Worm (Caenorhabditis elegans) whole organism, L4 larva: ENCODE data around the gene gst-29.

Experiments used
- F26F4.8 ChIP-seq: fragments of 200-800 bp; sonication (Bioruptor generic); conservative IDR thresholded peaks from 2 replicates; pipeline ENCODE4 v1.3.6; 2022; ENCODE audit warnings: missing genetic modification characterization, missing compliant biosample characterization
- F44E2.7 ChIP-seq: fragments of 200-800 bp; sonication (Bioruptor generic); IDR thresholded peaks from 2 replicates; pipeline ENCODE4 v2.1.2; 2022; ENCODE audit warnings: missing genetic modification characterization, missing compliant biosample characterization
- F49E8.2 ChIP-seq: sonication (generic microtip); optimal IDR thresholded peaks from 2 replicates; lab custom pipeline; 2016; ENCODE audit warnings: missing compliant biosample characterization, mild to moderate bottlenecking, missing genetic modification characterization, borderline replicate concordance
- Y105C5A.15 ChIP-seq: fragments of 200-800 bp; sonication (Bioruptor generic); IDR thresholded peaks from 2 replicates; pipeline ENCODE4 v1.3.6; 2022; ENCODE audit warnings: missing genetic modification characterization, missing compliant biosample characterization
- Y48G9A.11 ChIP-seq: fragments of 200-800 bp; sonication (Bioruptor generic); IDR thresholded peaks from 2 replicates; pipeline ENCODE4 v1.3.6; 2022; ENCODE audit warnings: missing genetic modification reagents, missing genetic modification characterization, missing compliant biosample characterization
- Y75B8A.6 ChIP-seq: fragments of 200-800 bp; sonication (Bioruptor generic); IDR thresholded peaks from 2 replicates; pipeline ENCODE4 v1.3.6; 2022; ENCODE audit warnings: missing genetic modification reagents, missing genetic modification characterization, missing compliant biosample characterization
- ZK546.5 ChIP-seq, 2 experiments: sonication (generic microtip); optimal IDR thresholded peaks; 2 replicates each; lab custom pipeline; 2017; ENCODE audit warnings: missing biosample characterization in 2 of 2, missing genetic modification characterization in 2 of 2
- aha-1 ChIP-seq: fragments of 150-350 bp; peaks from one replicate; lab custom pipeline; 2014; ENCODE audit warnings: missing biosample characterization, missing genetic modification characterization
- ama-1 ChIP-seq: fragments of 150-350 bp; optimal IDR thresholded peaks from 2 replicates; lab custom pipeline; 2014; ENCODE audit warnings: inconsistent platforms, mixed read lengths
- arid-1 ChIP-seq: fragments of 200-800 bp; sonication (Bioruptor generic); conservative IDR thresholded peaks from 2 replicates; pipeline ENCODE4 v1.3.6; 2022; ENCODE audit warnings: missing genetic modification reagents, missing genetic modification characterization, missing compliant biosample characterization
- attf-4 ChIP-seq: sonication (generic microtip); optimal IDR thresholded peaks from 3 replicates; lab custom pipeline; 2017; ENCODE audit warnings: missing biosample characterization, missing genetic modification characterization
- ceh-28 ChIP-seq: fragments of 150-350 bp; optimal IDR thresholded peaks from 2 replicates; lab custom pipeline; 2014; ENCODE audit warnings: missing biosample characterization, missing genetic modification reagents, missing genetic modification characterization
- ceh-32 ChIP-seq: sonication (generic microtip); optimal IDR thresholded peaks from 2 replicates; lab custom pipeline; 2016; ENCODE audit warnings: mild to moderate bottlenecking, missing genetic modification characterization, missing compliant biosample characterization; ENCODE audit not compliant: poor library complexity
- ceh-62 ChIP-seq: sonication (generic microtip); optimal IDR thresholded peaks from 2 replicates; lab custom pipeline; 2017; ENCODE audit warnings: missing biosample characterization, missing genetic modification characterization
- cey-2 ChIP-seq: sonication (generic microtip); optimal IDR thresholded peaks from 3 replicates; lab custom pipeline; 2017; ENCODE audit warnings: missing genetic modification characterization, mild to moderate bottlenecking, missing compliant biosample characterization, antibody characterized with exemption, borderline replicate concordance; ENCODE audit not compliant: insufficient read depth
- dmd-6 ChIP-seq: fragments of 200-800 bp; sonication (Bioruptor generic); IDR thresholded peaks from 2 replicates; pipeline ENCODE4 v1.3.6; 2022; ENCODE audit warnings: missing genetic modification reagents, missing genetic modification characterization, missing compliant biosample characterization
- dmd-8 ChIP-seq: fragments of 200-800 bp; sonication (Bioruptor generic); IDR thresholded peaks from 2 replicates; pipeline ENCODE4 v1.3.6; 2022; ENCODE audit warnings: missing genetic modification characterization, missing compliant biosample characterization
- dmd-9 ChIP-seq: fragments of 200-800 bp; sonication (Bioruptor generic); IDR thresholded peaks from 2 replicates; pipeline ENCODE4 v1.3.6; 2022; ENCODE audit warnings: missing genetic modification reagents, missing genetic modification characterization, missing compliant biosample characterization
- dpl-1 ChIP-seq: fragments of 150-350 bp; optimal IDR thresholded peaks from 2 replicates; lab custom pipeline; 2014; ENCODE audit warnings: missing biosample characterization, missing genetic modification reagents, missing genetic modification characterization
- egl-27 ChIP-seq: sonication (generic microtip); optimal IDR thresholded peaks from 3 replicates; lab custom pipeline; 2017; ENCODE audit warnings: missing biosample characterization, missing genetic modification reagents, missing genetic modification characterization
- egl-43 ChIP-seq: fragments of 200-800 bp; sonication (Bioruptor generic); IDR thresholded peaks from 2 replicates; pipeline ENCODE4 v1.3.6; 2022; ENCODE audit warnings: missing genetic modification reagents, missing genetic modification characterization, missing compliant biosample characterization
- hlh-11 ChIP-seq: fragments of 200-800 bp; sonication (Bioruptor generic); optimal IDR thresholded peaks from 2 replicates; lab custom pipeline; 2018; ENCODE audit warnings: mild to moderate bottlenecking, missing genetic modification characterization, missing compliant biosample characterization
- hlh-30 ChIP-seq: sonication (generic microtip); optimal IDR thresholded peaks from 2 replicates; lab custom pipeline; 2017; ENCODE audit warnings: antibody characterized with exemption, mild to moderate bottlenecking, missing genetic modification characterization, missing compliant biosample characterization; ENCODE audit not compliant: insufficient read depth
- hmg-1.1 ChIP-seq: fragments of 200-800 bp; sonication (Bioruptor generic); IDR thresholded peaks from 2 replicates; pipeline ENCODE4 v1.3.6; 2022; ENCODE audit warnings: missing genetic modification reagents, missing genetic modification characterization, missing compliant biosample characterization
- jun-1 ChIP-seq: fragments of 150-350 bp; optimal IDR thresholded peaks from 2 replicates; lab custom pipeline; 2014; ENCODE audit warnings: missing biosample characterization, missing genetic modification reagents, missing genetic modification characterization
- madf-5 ChIP-seq, 2 experiments: fragments of 200-800 bp; sonication (Bioruptor generic); IDR thresholded peaks; 2 replicates each; pipeline ENCODE4 v1.3.6; 2022; ENCODE audit warnings: missing compliant biosample characterization in 2 of 2, missing genetic modification characterization in 2 of 2
- madf-9 ChIP-seq: fragments of 200-800 bp; sonication (Bioruptor generic); conservative IDR thresholded peaks from 2 replicates; pipeline ENCODE4 v1.3.6; 2022; ENCODE audit warnings: missing genetic modification reagents, missing genetic modification characterization, missing compliant biosample characterization
- mdt-29 ChIP-seq: fragments of 200-800 bp; sonication (Bioruptor generic); IDR thresholded peaks from 2 replicates; pipeline ENCODE4 v1.3.6; 2022; ENCODE audit warnings: missing genetic modification reagents, missing genetic modification characterization, missing compliant biosample characterization
- mep-1 ChIP-seq: fragments of 150-350 bp; sonication (generic microtip); optimal IDR thresholded peaks from 3 replicates; lab custom pipeline; 2014; ENCODE audit warnings: missing biosample characterization, missing genetic modification characterization
- mes-2 ChIP-seq: sonication (generic microtip); optimal IDR thresholded peaks from 2 replicates; lab custom pipeline; 2016; ENCODE audit warnings: missing genotype, mild to moderate bottlenecking, missing genetic modification characterization, missing compliant biosample characterization; ENCODE audit not compliant: poor library complexity, severe bottlenecking
- nhr-102 ChIP-seq: sonication (generic microtip); optimal IDR thresholded peaks from 2 replicates; lab custom pipeline; 2016; ENCODE audit warnings: mild to moderate bottlenecking, missing genetic modification characterization, moderate library complexity, missing compliant biosample characterization
- nhr-11 ChIP-seq: fragments of 150-350 bp; optimal IDR thresholded peaks from 2 replicates; lab custom pipeline; 2014; ENCODE audit warnings: missing biosample characterization, missing genetic modification characterization
- nhr-111 ChIP-seq: fragments of 200-800 bp; sonication (Bioruptor generic); optimal IDR thresholded peaks from 2 replicates; lab custom pipeline; 2018; ENCODE audit warnings: mild to moderate bottlenecking, missing genetic modification characterization, missing compliant biosample characterization
- nhr-41 ChIP-seq: fragments of 200-800 bp; sonication (Bioruptor generic); IDR thresholded peaks from 2 replicates; pipeline ENCODE4 v1.3.6; 2022; ENCODE audit warnings: missing genetic modification reagents, missing genetic modification characterization, missing compliant biosample characterization
- nhr-42 ChIP-seq: fragments of 200-800 bp; sonication (Bioruptor generic); IDR thresholded peaks from 2 replicates; pipeline ENCODE4 v1.3.6; 2022; ENCODE audit warnings: missing genetic modification characterization, missing compliant biosample characterization
- spr-3 ChIP-seq: fragments of 200-800 bp; sonication (Bioruptor generic); optimal IDR thresholded peaks from 2 replicates; lab custom pipeline; 2018; ENCODE audit warnings: mild to moderate bottlenecking, missing genetic modification characterization, missing compliant biosample characterization
- tra-1 ChIP-seq: fragments of 200-800 bp; sonication (Bioruptor generic); IDR thresholded peaks from 2 replicates; pipeline ENCODE4 v1.3.6; 2022; ENCODE audit warnings: missing genetic modification reagents, missing genetic modification characterization, missing compliant biosample characterization
- vab-7 ChIP-seq: fragments of 200-800 bp; sonication (Bioruptor generic); IDR thresholded peaks from 2 replicates; pipeline ENCODE4 v1.3.6; 2022; ENCODE audit warnings: missing genetic modification reagents, missing genetic modification characterization, missing compliant biosample characterization
- zip-11 ChIP-seq: fragments of 200-800 bp; sonication (Bioruptor generic); IDR thresholded peaks from 2 replicates; pipeline ENCODE4 v1.3.6; 2022; ENCODE audit warnings: missing genetic modification characterization, missing compliant biosample characterization
- zip-2 ChIP-seq: fragments of 150-350 bp; optimal IDR thresholded peaks from 2 replicates; lab custom pipeline; 2014; ENCODE audit warnings: missing biosample characterization, missing genetic modification characterization

The gst-29 gene

DNA sequence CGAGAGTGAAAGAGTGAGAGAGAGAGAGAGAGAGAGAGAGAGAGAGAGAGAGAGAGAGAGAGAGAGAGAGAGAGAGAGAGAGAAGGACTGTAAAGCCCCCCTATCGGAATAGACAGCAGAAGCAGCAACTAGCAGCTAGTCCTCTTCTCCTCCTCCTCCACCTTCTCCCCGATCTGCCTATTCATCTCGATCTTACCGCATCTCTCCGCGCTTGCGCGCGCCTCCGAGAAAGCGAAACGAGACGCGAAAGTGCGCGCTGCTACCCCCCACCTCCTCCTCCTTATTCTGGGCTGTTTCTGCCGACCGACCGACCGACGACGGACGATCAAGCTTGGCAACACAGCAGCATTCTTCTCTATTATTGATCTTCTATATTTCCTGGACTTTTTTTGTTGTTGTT lies 48.3 kb upstream of the gst-29 start (continued):
- TF ChIP-seq Y105C5A.15 (GFP tag; lab: Robert Waterston, UW), result no peak
- no peak for TF ChIP-seq mdt-29 (GFP tag; lab: Robert Waterston, UW)
- TF ChIP-seq cey-2 (tag; lab: Kevin White, UChicago), result no peak
- TF ChIP-seq F26F4.8 (GFP tag; lab: Robert Waterston, UW), result no peak
- TF ChIP-seq ceh-32, result no peak
- TF ChIP-seq hlh-30, result no peak
- no peak for TF ChIP-seq jun-1
- TF ChIP-seq nhr-11 (tag; lab: Kevin White, UChicago), result no peak
- no peak for TF ChIP-seq tra-1 (GFP tag; lab: Robert Waterston, UW)
- no peak for TF ChIP-seq ceh-28
- TF ChIP-seq mep-1, result no peak
- TF ChIP-seq dmd-6, result no peak
- TF ChIP-seq madf-9, result 0 out of 2 replicates have a peak, but pooled peaks have one; percentile 20
- no peak for TF ChIP-seq zip-11 (GFP tag; lab: Robert Waterston, UW)
- TF ChIP-seq aha-1 (tag; lab: Kevin White, UChicago), result no peak
- peak; percentile 34 for TF ChIP-seq hlh-11 (tag; lab: Kevin White, UChicago)
- no peak for TF ChIP-seq zip-2
- TF ChIP-seq egl-27 (tag; lab: Kevin White, UChicago), result no peak
- TF ChIP-seq Y75B8A.6 (GFP tag; lab: Robert Waterston, UW), result no peak
- TF ChIP-seq nhr-41, result no peak
- TF ChIP-seq madf-5 (GFP tag; IDR thresholded peaks at IDR 0.05; lab: Robert Waterston, UW), result no peak
- TF ChIP-seq nhr-102 (tag; lab: Kevin White, UChicago), result no peak
- TF ChIP-seq dmd-8 (GFP tag; lab: Robert Waterston, UW), result no peak
- TF ChIP-seq ceh-62, result no peak
- no peak for TF ChIP-seq Y48G9A.11 (GFP tag; lab: Robert Waterston, UW)
- TF ChIP-seq spr-3 (GFP tag; lab: Kevin White, UChicago), result no peak
- 0 out of 2 replicates have a peak, but pooled peaks have one; percentile 36 for TF ChIP-seq arid-1
- no peak for TF ChIP-seq nhr-111 (GFP tag; lab: Kevin White, UChicago)
- no peak for TF ChIP-seq vab-7 (GFP tag; lab: Robert Waterston, UW)
- TF ChIP-seq ZK546.5 (tag; optimal IDR thresholded peaks at IDR 0.05; lab: Kevin White, UChicago), result no peak
- no peak for TF ChIP-seq dmd-9
- TF ChIP-seq F49E8.2 (tag; lab: Kevin White, UChicago), result no peak
- no peak for TF ChIP-seq attf-4 (tag; lab: Kevin White, UChicago)
- TF ChIP-seq F44E2.7 (GFP tag; lab: Robert Waterston, UW), result no peak
- no peak for TF ChIP-seq dpl-1 (GFP tag; lab: Kevin White, UChicago)

DNA sequence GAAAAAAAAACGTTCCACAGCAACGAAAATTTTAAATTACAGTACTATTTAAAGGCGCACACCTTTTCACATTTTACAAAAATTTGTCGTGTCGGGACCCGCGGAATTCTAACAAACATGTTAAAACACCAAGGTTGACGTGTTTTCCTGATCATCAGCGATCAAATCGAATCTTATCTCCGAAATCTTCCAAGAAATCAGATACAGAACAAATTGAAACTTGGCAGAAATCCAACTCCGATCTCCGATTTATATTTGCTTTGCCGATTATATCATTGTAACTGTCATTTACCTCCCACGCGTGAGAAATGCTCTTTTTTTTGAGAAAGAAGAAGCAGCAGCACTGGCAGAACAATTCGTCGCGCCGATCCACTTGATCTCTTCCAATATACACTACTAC lies 44.1 kb upstream of the gst-29 start:
- 0 out of 2 replicates have a peak, but pooled peaks have one; percentile 27 for TF ChIP-seq hmg-1.1
- peak; percentile 21 for TF ChIP-seq mes-2 (tag; lab: Kevin White, UChicago)
- no peak for TF ChIP-seq egl-43 (GFP tag; lab: Robert Waterston, UW)
- no peak for TF ChIP-seq madf-9
- TF ChIP-seq mep-1, result peak; percentile 13
- no peak for TF ChIP-seq ama-1
- 0 out of 2 replicates have a peak, but pooled peaks have one; percentile 25 for TF ChIP-seq nhr-42 (GFP tag; lab: Robert Waterston, UW)
